Worm (Caenorhabditis elegans): ENCODE measurements around the gene T09F3.5.

The T09F3.5 gene

ce11 chrII:10447348-10448316 lies 51.0 kb downstream of the T09F3.5 start, which contains the start of gene ZK673.2:
TSS of gene ZK673.2 (plus strand) at chrII:10448266.
- TF ChIP-seq unc-62 (GFP tag; optimal IDR thresholded peaks at IDR 0.05) (no peak), drap-1 (GFP tag; optimal IDR thresholded peaks at IDR 0.05) (no peak), cnd-1 (tag; optimal IDR thresholded peaks at IDR 0.05) (no peak), snpc-4 (tag; optimal IDR thresholded peaks at IDR 0.05) (no peak), mls-2 (tag; optimal IDR thresholded peaks at IDR 0.05) (no peak), unc-39 (tag; optimal IDR thresholded peaks at IDR 0.05) (no peak), ceh-39 (tag; optimal IDR thresholded peaks at IDR 0.05) (no peak), nhr-76 (tag; optimal IDR thresholded peaks at IDR 0.05) (no peak), nhr-2 (tag; optimal IDR thresholded peaks at IDR 0.05) (no peak)

Measured in whole organism, mixed stage, embryonic.